Worm (Caenorhabditis elegans) whole organism, L2 larva: ENCODE data around the gene rpl-37.
A peak's percentile ranks its signal among the peaks of the same experiment; 100 is the strongest.

Source experiments
- C34F6.9 ChIP-seq: fragments of 150-350 bp; optimal IDR thresholded peaks from 2 replicates; lab custom pipeline; 2014; ENCODE audit warnings: missing biosample characterization, missing genetic modification characterization
- F13H6.1 ChIP-seq: sonication (generic microtip); optimal IDR thresholded peaks from 2 replicates; lab custom pipeline; 2016; ENCODE audit warnings: missing genetic modification characterization, missing compliant biosample characterization
- R02D3.7 ChIP-seq: fragments of 150-350 bp; optimal IDR thresholded peaks from 2 replicates; lab custom pipeline; 2014; ENCODE audit warnings: missing biosample characterization, missing genetic modification characterization
- Y55F3AM.14 ChIP-seq: fragments of 200-800 bp; sonication (Bioruptor generic); optimal IDR thresholded peaks from 2 replicates; lab custom pipeline; 2018; ENCODE audit warnings: mild to moderate bottlenecking, missing genetic modification characterization, missing compliant biosample characterization
- alr-1 ChIP-seq: fragments of 150-350 bp; optimal IDR thresholded peaks from 2 replicates; lab custom pipeline; 2014; ENCODE audit warnings: missing biosample characterization, missing genetic modification characterization
- blmp-1 ChIP-seq: sonication (generic microtip); optimal IDR thresholded peaks from 2 replicates; lab custom pipeline; 2017; ENCODE audit warnings: missing genetic modification characterization, mild to moderate bottlenecking, missing compliant biosample characterization, antibody characterized with exemption, moderate library complexity; ENCODE audit not compliant: insufficient read depth
- ceh-16 ChIP-seq: fragments of 150-350 bp; optimal IDR thresholded peaks from 2 replicates; lab custom pipeline; 2014; ENCODE audit warnings: missing biosample characterization, missing genetic modification characterization
- ceh-82 ChIP-seq: fragments of 150-350 bp; optimal IDR thresholded peaks from 2 replicates; lab custom pipeline; 2014; ENCODE audit warnings: missing biosample characterization, missing genetic modification characterization
- crh-2 ChIP-seq: sonication (generic microtip); optimal IDR thresholded peaks from 2 replicates; lab custom pipeline; 2017; ENCODE audit warnings: missing biosample characterization, missing genetic modification characterization
- dmd-4 ChIP-seq: sonication (generic microtip); optimal IDR thresholded peaks from 2 replicates; lab custom pipeline; 2017; ENCODE audit warnings: missing biosample characterization, missing genetic modification characterization
- egl-27 ChIP-seq: sonication (generic microtip); optimal IDR thresholded peaks from 3 replicates; lab custom pipeline; 2017; ENCODE audit warnings: missing biosample characterization, missing genetic modification reagents, missing genetic modification characterization
- elt-3 ChIP-seq: sonication (generic microtip); optimal IDR thresholded peaks from 2 replicates; lab custom pipeline; 2017; ENCODE audit warnings: missing biosample characterization, missing genetic modification characterization
- fos-1 ChIP-seq: fragments of 150-350 bp; optimal IDR thresholded peaks from 2 replicates; lab custom pipeline; 2014; ENCODE audit warnings: missing biosample characterization, missing genetic modification characterization
- lin-11 ChIP-seq: fragments of 150-350 bp; sonication (generic microtip); optimal IDR thresholded peaks from 2 replicates; lab custom pipeline; 2014; ENCODE audit warnings: missing biosample characterization, missing genetic modification characterization, inconsistent platforms, mixed read lengths
- lin-13 ChIP-seq: fragments of 150-350 bp; optimal IDR thresholded peaks from 2 replicates; lab custom pipeline; 2014; ENCODE audit warnings: missing biosample characterization, missing genetic modification reagents, missing genetic modification characterization
- lin-39 ChIP-seq: fragments of 150-350 bp; optimal IDR thresholded peaks from 2 replicates; lab custom pipeline; 2014; ENCODE audit warnings: missing biosample characterization, missing genetic modification reagents, missing genetic modification characterization
- lsy-2 ChIP-seq, 2 experiments: fragments of 150-350 bp in 1 of 2; sonication (generic microtip) in 1 of 2; optimal IDR thresholded peaks; 2 replicates each; lab custom pipeline; 2014 to 2017; ENCODE audit warnings: missing biosample characterization in 2 of 2, missing genetic modification characterization in 2 of 2
- mab-5 ChIP-seq: fragments of 150-350 bp; optimal IDR thresholded peaks from 2 replicates; lab custom pipeline; 2014; ENCODE audit warnings: missing biosample characterization, missing genetic modification characterization
- mbf-1 ChIP-seq: sonication (generic microtip); optimal IDR thresholded peaks from 2 replicates; lab custom pipeline; 2017; ENCODE audit warnings: missing biosample characterization, missing genetic modification characterization
- mdl-1 ChIP-seq, 2 experiments: fragments of 150-350 bp in 1 of 2; sonication (generic microtip) in 1 of 2; optimal IDR thresholded peaks; 2 replicates each; lab custom pipeline; 2017; ENCODE audit warnings: missing biosample characterization in 2 of 2, missing genetic modification characterization in 2 of 2
- nhr-10 ChIP-seq: sonication (generic microtip); optimal IDR thresholded peaks from 2 replicates; lab custom pipeline; 2017; ENCODE audit warnings: missing biosample characterization, missing genetic modification characterization
- nhr-11 ChIP-seq: fragments of 150-350 bp; optimal IDR thresholded peaks from 2 replicates; lab custom pipeline; 2014; ENCODE audit warnings: missing biosample characterization, missing genetic modification characterization
- nhr-12 ChIP-seq: fragments of 150-350 bp; optimal IDR thresholded peaks from 2 replicates; lab custom pipeline; 2014; ENCODE audit warnings: missing biosample characterization, missing genetic modification characterization
- nhr-129 ChIP-seq: fragments of 150-350 bp; optimal IDR thresholded peaks from 2 replicates; lab custom pipeline; 2014; ENCODE audit warnings: missing biosample characterization, missing genetic modification characterization
- nhr-21 ChIP-seq: fragments of 150-350 bp; optimal IDR thresholded peaks from 2 replicates; lab custom pipeline; 2014; ENCODE audit warnings: missing biosample characterization, missing genetic modification characterization
- nhr-23 ChIP-seq: fragments of 150-350 bp; optimal IDR thresholded peaks from 2 replicates; lab custom pipeline; 2014; ENCODE audit warnings: missing biosample characterization, missing genetic modification reagents, missing genetic modification characterization
- nhr-237 ChIP-seq: fragments of 150-350 bp; optimal IDR thresholded peaks from 2 replicates; lab custom pipeline; 2014; ENCODE audit warnings: missing biosample characterization, missing genetic modification characterization
- nhr-25 ChIP-seq: fragments of 150-350 bp; sonication (generic microtip); optimal IDR thresholded peaks from 3 replicates; lab custom pipeline; 2014; ENCODE audit warnings: missing biosample characterization, missing genetic modification characterization
- nhr-6 ChIP-seq: fragments of 150-350 bp; optimal IDR thresholded peaks from 2 replicates; lab custom pipeline; 2014; ENCODE audit warnings: missing biosample characterization, missing genetic modification characterization
- peb-1 ChIP-seq: fragments of 150-350 bp; optimal IDR thresholded peaks from 2 replicates; lab custom pipeline; 2014; ENCODE audit warnings: missing biosample characterization, missing genetic modification characterization
- sem-4 ChIP-seq: fragments of 150-350 bp; optimal IDR thresholded peaks from 2 replicates; lab custom pipeline; 2014; ENCODE audit warnings: missing biosample characterization, missing genetic modification reagents, missing genetic modification characterization
- skn-1 ChIP-seq: sonication (generic microtip); optimal IDR thresholded peaks from 2 replicates; lab custom pipeline; 2017; ENCODE audit warnings: missing biosample characterization, missing genetic modification characterization
- sma-9 ChIP-seq, 2 experiments: fragments of 150-350 bp in 1 of 2; sonication (generic microtip) in 1 of 2; optimal IDR thresholded peaks; 2 replicates each; lab custom pipeline; 2014 to 2016; ENCODE audit warnings: missing genetic modification characterization in 2 of 2, mild to moderate bottlenecking in 1 of 2, missing biosample characterization in 1 of 2, missing compliant biosample characterization in 1 of 2, missing genetic modification reagents in 1 of 2, moderate library complexity in 1 of 2
- snpc-4 ChIP-seq: fragments of 150-350 bp; optimal IDR thresholded peaks from 2 replicates; lab custom pipeline; 2014; ENCODE audit warnings: missing biosample characterization, missing genetic modification characterization
- unc-39 ChIP-seq: fragments of 150-350 bp; optimal IDR thresholded peaks from 2 replicates; lab custom pipeline; 2014; ENCODE audit warnings: missing biosample characterization, missing genetic modification characterization
- unc-55 ChIP-seq: fragments of 150-350 bp; sonication (generic microtip); optimal IDR thresholded peaks from 3 replicates; lab custom pipeline; 2014; ENCODE audit warnings: missing biosample characterization, missing genetic modification reagents, missing genetic modification characterization
- zag-1 ChIP-seq: fragments of 150-350 bp; optimal IDR thresholded peaks from 2 replicates; lab custom pipeline; 2014; ENCODE audit warnings: missing biosample characterization, missing genetic modification characterization
- ztf-1 ChIP-seq: fragments of 200-800 bp; sonication (Bioruptor generic); conservative IDR thresholded peaks from 2 replicates; pipeline ENCODE4 v1.3.6; 2022; ENCODE audit warnings: missing genetic modification characterization, missing compliant biosample characterization
- ztf-11 ChIP-seq: sonication (generic microtip); optimal IDR thresholded peaks from 2 replicates; lab custom pipeline; 2017; ENCODE audit warnings: missing biosample characterization, missing genetic modification characterization
- ztf-4 ChIP-seq: fragments of 150-350 bp; optimal IDR thresholded peaks from 2 replicates; lab custom pipeline; 2014; ENCODE audit warnings: missing biosample characterization, missing genetic modification characterization

rpl-37 gene

ce11 chrIII:3532035-3532434 is 3.6 kb downstream of the rpl-37 start:
- TF ChIP-seq nhr-25 (tag; lab: Kevin White, UChicago): no peak
- TF ChIP-seq sma-9 (GFP tag; optimal IDR thresholded peaks at IDR 0.05; lab: Kevin White, UChicago): peak; percentile 68
- TF ChIP-seq sma-9 (tag; optimal IDR thresholded peaks at IDR 0.05; lab: Kevin White, UChicago): no peak
- TF ChIP-seq lin-39 (tag; lab: Kevin White, UChicago): no peak
- peak; percentile 84 for TF ChIP-seq unc-55 (GFP tag; lab: Kevin White, UChicago)
- no peak for TF ChIP-seq R02D3.7
- TF ChIP-seq lin-13: peak; percentile 45
- no peak for TF ChIP-seq dmd-4
- no peak for TF ChIP-seq ceh-82
- TF ChIP-seq mdl-1 (tag; optimal IDR thresholded peaks at IDR 0.05; lab: Kevin White, UChicago): peak in 1 of 2 experiments; percentile 11
- TF ChIP-seq nhr-10 (tag; lab: Kevin White, UChicago): no peak
- TF ChIP-seq egl-27 (tag; lab: Kevin White, UChicago): peak; percentile 62
- TF ChIP-seq fos-1 (tag; lab: Kevin White, UChicago): peak; percentile 47
- TF ChIP-seq C34F6.9 (tag; lab: Kevin White, UChicago): peak; percentile 92
- no peak for TF ChIP-seq peb-1 (tag; lab: Kevin White, UChicago)
- peak; percentile 48 to 78 for TF ChIP-seq lsy-2 (tag; optimal IDR thresholded peaks at IDR 0.05; lab: Kevin White, UChicago)
- TF ChIP-seq mbf-1 (tag; lab: Kevin White, UChicago): no peak
- peak; percentile 18 for TF ChIP-seq mab-5 (tag; lab: Kevin White, UChicago)
- peak; percentile 75 for TF ChIP-seq crh-2 (tag; lab: Kevin White, UChicago)
- no peak for TF ChIP-seq unc-39 (tag; lab: Kevin White, UChicago)
- no peak for TF ChIP-seq Y55F3AM.14 (GFP tag; lab: Kevin White, UChicago)
- TF ChIP-seq blmp-1 (tag; lab: Kevin White, UChicago): no peak
- peak; percentile 5 for TF ChIP-seq nhr-21
- peak; percentile 9 for TF ChIP-seq nhr-6
- TF ChIP-seq lin-11 (tag; lab: Kevin White, UChicago): peak; percentile 57
- TF ChIP-seq zag-1: peak; percentile 58
- TF ChIP-seq elt-3 (tag; lab: Kevin White, UChicago): no peak
- peak; percentile 91 for TF ChIP-seq nhr-129 (tag; lab: Kevin White, UChicago)
- TF ChIP-seq nhr-23 (tag; lab: Kevin White, UChicago): no peak
- TF ChIP-seq F13H6.1 (tag; lab: Kevin White, UChicago): peak; percentile 77
- no peak for TF ChIP-seq ztf-4 (tag; lab: Kevin White, UChicago)

ce11 chrIII:3534185-3534584 is 5.7 kb downstream of the rpl-37 start:
- TF ChIP-seq alr-1 (tag; lab: Kevin White, UChicago): no peak
- no peak for TF ChIP-seq nhr-12 (tag; lab: Kevin White, UChicago)
- no peak for TF ChIP-seq ztf-11 (tag; lab: Kevin White, UChicago)

- TF ChIP-seq snpc-4 (tag; lab: Kevin White, UChicago) (no peak), ceh-16 (tag; lab: Kevin White, UChicago) (no peak), blmp-1 (tag; lab: Kevin White, UChicago) (no peak), F13H6.1 (tag; lab: Kevin White, UChicago) (no peak), nhr-6 (no peak), skn-1 (tag; lab: Kevin White, UChicago) (no peak), egl-27 (tag; lab: Kevin White, UChicago) (no peak), nhr-25 (tag; lab: Kevin White, UChicago) (no peak), ztf-4 (tag; lab: Kevin White, UChicago) (no peak), nhr-11 (tag; lab: Kevin White, UChicago) (no peak), ztf-1 (GFP tag; lab: Robert Waterston, UW) (no peak), C34F6.9 (tag; lab: Kevin White, UChicago) (no peak), sem-4 (tag; lab: Kevin White, UChicago) (no peak), nhr-237 (no peak)
Measured at ce11 chrIII:3537401-3537800, 9.0 kb downstream of the rpl-37 start, which contains the start of gene cfap-20. Gene cfap-20, minus strand, starts transcription at chrIII:3537501.
